Worm (Caenorhabditis elegans) whole organism, L1 larva: ENCODE results near the gene Y38F1A.4.

Experiments used
- C04F5.9 ChIP-seq: sonication (generic microtip); optimal IDR thresholded peaks from 2 replicates; lab custom pipeline; 2016; ENCODE audit warnings: missing genetic modification characterization, missing compliant biosample characterization
- alr-1 ChIP-seq: fragments of 200-800 bp; sonication (Bioruptor generic); optimal IDR thresholded peaks from 2 replicates; lab custom pipeline; 2018; ENCODE audit warnings: borderline replicate concordance, mild to moderate bottlenecking, missing genetic modification characterization, missing compliant biosample characterization
- blmp-1 ChIP-seq: fragments of 150-350 bp; optimal IDR thresholded peaks from 2 replicates; lab custom pipeline; 2014; ENCODE audit warnings: missing biosample characterization, missing genetic modification characterization
- ceh-63 ChIP-seq: fragments of 200-800 bp; sonication (Bioruptor generic); optimal IDR thresholded peaks from 2 replicates; lab custom pipeline; 2018; ENCODE audit warnings: mild to moderate bottlenecking, missing genetic modification characterization, missing compliant biosample characterization
- ceh-8 ChIP-seq: fragments of 200-800 bp; sonication (Bioruptor generic); optimal IDR thresholded peaks from 2 replicates; lab custom pipeline; 2018; ENCODE audit warnings: mild to moderate bottlenecking, missing genetic modification characterization, moderate library complexity, missing compliant biosample characterization
- ceh-82 ChIP-seq, 3 experiments: fragments of 150-350 bp in 1 of 3; sonication (generic microtip) in 2 of 3; optimal IDR thresholded peaks; 2 replicates each; lab custom pipeline; 2014 to 2017; ENCODE audit warnings: missing biosample characterization in 3 of 3, missing genetic modification characterization in 3 of 3
- ceh-88 ChIP-seq: fragments of 200-800 bp; sonication (Bioruptor generic); IDR thresholded peaks from 2 replicates; pipeline ENCODE4 v1.3.6; 2022; ENCODE audit warnings: missing genetic modification characterization, missing compliant biosample characterization
- ceh-90 ChIP-seq: sonication (generic microtip); optimal IDR thresholded peaks from 2 replicates; lab custom pipeline; 2016; ENCODE audit warnings: missing genetic modification characterization, missing compliant biosample characterization
- ces-1 ChIP-seq: fragments of 150-350 bp; optimal IDR thresholded peaks from 2 replicates; lab custom pipeline; 2014; ENCODE audit warnings: missing biosample characterization, missing genetic modification reagents, missing genetic modification characterization
- dpl-1 ChIP-seq, 3 experiments: fragments of 150-350 bp in 2 of 3; sonication (generic microtip) in 1 of 3; optimal IDR thresholded peaks; 2 replicates each; lab custom pipeline; 2014 to 2017; ENCODE audit warnings: missing biosample characterization in 3 of 3, missing genetic modification characterization in 3 of 3, missing genetic modification reagents in 3 of 3
- egl-13 ChIP-seq: sonication (generic microtip); optimal IDR thresholded peaks from 2 replicates; lab custom pipeline; 2016; ENCODE audit warnings: missing genotype, missing genetic modification reagents, missing genetic modification characterization, missing compliant biosample characterization
- elt-2 ChIP-seq: sonication (generic microtip); optimal IDR thresholded peaks from 2 replicates; lab custom pipeline; 2016; ENCODE audit warnings: missing genetic modification characterization, mild to moderate bottlenecking, inconsistent platforms, missing compliant biosample characterization, missing genetic modification reagents
- fkh-4 ChIP-seq: sonication (generic microtip); optimal IDR thresholded peaks from 2 replicates; lab custom pipeline; 2016; ENCODE audit warnings: missing compliant biosample characterization, missing genetic modification characterization, borderline replicate concordance
- fkh-8 ChIP-seq: sonication (generic microtip); optimal IDR thresholded peaks from 2 replicates; lab custom pipeline; 2016; ENCODE audit warnings: mild to moderate bottlenecking, missing genetic modification characterization, missing compliant biosample characterization
- hlh-4 ChIP-seq: sonication (generic microtip); optimal IDR thresholded peaks from 2 replicates; lab custom pipeline; 2016; ENCODE audit warnings: mild to moderate bottlenecking, missing genetic modification characterization, missing compliant biosample characterization
- isw-1 ChIP-seq: fragments of 200-800 bp; sonication (Bioruptor generic); IDR thresholded peaks from 2 replicates; pipeline ENCODE4 v1.3.6; 2022; ENCODE audit warnings: missing genetic modification characterization, missing compliant biosample characterization
- lin-14 ChIP-seq: fragments of 200-800 bp; sonication (Bioruptor generic); optimal IDR thresholded peaks from 2 replicates; lab custom pipeline; 2018; ENCODE audit warnings: mild to moderate bottlenecking, missing genetic modification characterization, moderate library complexity, missing compliant biosample characterization
- lin-15B ChIP-seq: fragments of 150-350 bp; sonication (generic microtip); optimal IDR thresholded peaks from 3 replicates; lab custom pipeline; 2014; ENCODE audit warnings: missing biosample characterization, missing genetic modification characterization
- lin-35 ChIP-seq, 2 experiments: fragments of 150-350 bp; optimal IDR thresholded peaks; 2 replicates each; lab custom pipeline; 2014; ENCODE audit warnings: missing biosample characterization in 2 of 2, missing genetic modification characterization in 2 of 2, missing genetic modification reagents in 2 of 2
- lin-39 ChIP-seq: fragments of 150-350 bp; optimal IDR thresholded peaks from 2 replicates; lab custom pipeline; 2014; ENCODE audit warnings: missing biosample characterization, missing genetic modification reagents, missing genetic modification characterization
- lsy-2 ChIP-seq, 2 experiments: fragments of 150-350 bp; optimal IDR thresholded peaks; 2 replicates each; lab custom pipeline; 2014; ENCODE audit warnings: missing biosample characterization in 2 of 2, missing genetic modification characterization in 2 of 2
- mab-9 ChIP-seq: fragments of 200-800 bp; sonication (Bioruptor generic); IDR thresholded peaks from 2 replicates; pipeline ENCODE4 v1.3.6; 2022; ENCODE audit warnings: missing genetic modification reagents, missing genetic modification characterization, missing compliant biosample characterization
- nhr-20 ChIP-seq: sonication (generic microtip); optimal IDR thresholded peaks from 2 replicates; lab custom pipeline; 2016; ENCODE audit warnings: mild to moderate bottlenecking, missing genetic modification characterization, missing compliant biosample characterization
- nhr-237 ChIP-seq: fragments of 150-350 bp; optimal IDR thresholded peaks from 2 replicates; lab custom pipeline; 2014; ENCODE audit warnings: missing biosample characterization, missing genetic modification characterization
- nhr-85 ChIP-seq: sonication (generic microtip); peaks from one replicate; lab custom pipeline; 2016; ENCODE audit warnings: missing genetic modification characterization, inconsistent platforms, missing compliant biosample characterization
- pag-3 ChIP-seq: sonication (generic microtip); optimal IDR thresholded peaks from 2 replicates; lab custom pipeline; 2017; ENCODE audit warnings: missing genetic modification characterization, mild to moderate bottlenecking, missing compliant biosample characterization, antibody characterized with exemption, borderline replicate concordance; ENCODE audit not compliant: insufficient read depth
- pax-3 ChIP-seq: fragments of 200-800 bp; sonication (Bioruptor generic); optimal IDR thresholded peaks from 2 replicates; lab custom pipeline; 2018; ENCODE audit warnings: mild to moderate bottlenecking, missing genetic modification characterization, moderate library complexity, missing compliant biosample characterization
- pqm-1 ChIP-seq: sonication (generic microtip); optimal IDR thresholded peaks from 3 replicates; lab custom pipeline; 2017; ENCODE audit warnings: missing biosample characterization, missing genetic modification characterization
- rnt-1 ChIP-seq: sonication (generic microtip); optimal IDR thresholded peaks from 2 replicates; lab custom pipeline; 2016; ENCODE audit warnings: mild to moderate bottlenecking, missing genetic modification characterization, moderate library complexity, missing compliant biosample characterization
- snu-23 ChIP-seq: sonication (generic microtip); optimal IDR thresholded peaks from 2 replicates; lab custom pipeline; 2016; ENCODE audit warnings: missing genetic modification characterization, missing compliant biosample characterization
- sptf-1 ChIP-seq: fragments of 150-350 bp; optimal IDR thresholded peaks from 2 replicates; lab custom pipeline; 2014; ENCODE audit warnings: missing biosample characterization, missing genetic modification characterization
- sup-37 ChIP-seq: fragments of 200-800 bp; sonication (Bioruptor generic); optimal IDR thresholded peaks from 2 replicates; lab custom pipeline; 2018; ENCODE audit warnings: mild to moderate bottlenecking, missing genetic modification characterization, missing compliant biosample characterization
- swsn-7 ChIP-seq: sonication (generic microtip); optimal IDR thresholded peaks from 2 replicates; lab custom pipeline; 2016; ENCODE audit warnings: missing genetic modification characterization, missing compliant biosample characterization
- unc-30 ChIP-seq: sonication (generic microtip); optimal IDR thresholded peaks from 2 replicates; lab custom pipeline; 2017; ENCODE audit warnings: missing biosample characterization, missing genetic modification characterization
- unc-62 ChIP-seq: fragments of 150-350 bp; optimal IDR thresholded peaks from 2 replicates; lab custom pipeline; 2014; ENCODE audit warnings: missing biosample characterization, missing genetic modification reagents, missing genetic modification characterization
- unc-86 ChIP-seq: sonication (generic microtip); optimal IDR thresholded peaks from 2 replicates; lab custom pipeline; 2016; ENCODE audit warnings: missing genetic modification characterization, missing compliant biosample characterization
- vab-15 ChIP-seq: sonication (generic microtip); optimal IDR thresholded peaks from 2 replicates; lab custom pipeline; 2017; ENCODE audit warnings: missing genotype, mild to moderate bottlenecking, missing genetic modification characterization, missing compliant biosample characterization
- ztf-11 ChIP-seq, 2 experiments: sonication (generic microtip); optimal IDR thresholded peaks; 2 replicates each; lab custom pipeline; 2016 to 2017; ENCODE audit warnings: missing genetic modification characterization in 2 of 2, missing biosample characterization in 1 of 2, missing compliant biosample characterization in 1 of 2
- ztf-4 ChIP-seq: fragments of 150-350 bp; optimal IDR thresholded peaks from 2 replicates; lab custom pipeline; 2014; ENCODE audit warnings: missing biosample characterization, missing genetic modification characterization

The Y38F1A.4 gene

ce11 chrII:12990191-12990590 is 20.7 kb upstream of the Y38F1A.4 start:
- TF ChIP-seq ceh-8 (GFP tag; lab: Kevin White, UChicago) = no peak
- peak in 1 of 2 experiments; percentile 25 for TF ChIP-seq ztf-11 (tag; optimal IDR thresholded peaks at IDR 0.05; lab: Kevin White, UChicago)
- TF ChIP-seq fkh-8 (tag; lab: Kevin White, UChicago) = no peak
- TF ChIP-seq ceh-90 (tag; lab: Kevin White, UChicago) = no peak
- TF ChIP-seq lin-15B (tag; lab: Kevin White, UChicago) = no peak
- no peak for TF ChIP-seq unc-86 (tag; lab: Kevin White, UChicago)

- no peak for TF ChIP-seq pag-3 (tag; lab: Kevin White, UChicago)
- no peak for TF ChIP-seq fkh-4 (tag; lab: Kevin White, UChicago)
- no peak for TF ChIP-seq pax-3 (tag; lab: Kevin White, UChicago)
- no peak for TF ChIP-seq ceh-82 (tag; optimal IDR thresholded peaks at IDR 0.05; lab: Kevin White, UChicago)
- no peak for TF ChIP-seq rnt-1 (tag; lab: Kevin White, UChicago)
- no peak for TF ChIP-seq nhr-20 (tag; lab: Kevin White, UChicago)
- TF ChIP-seq sup-37 (GFP tag; lab: Kevin White, UChicago) = no peak
- no peak for TF ChIP-seq ces-1
- TF ChIP-seq blmp-1 (tag; lab: Kevin White, UChicago) = no peak
- TF ChIP-seq egl-13 (tag; lab: Kevin White, UChicago) = no peak
- TF ChIP-seq dpl-1 (GFP tag; optimal IDR thresholded peaks at IDR 0.05; lab: Kevin White, UChicago) = no peak
- TF ChIP-seq ceh-88 (GFP tag; lab: Robert Waterston, UW) = no peak
- no peak for TF ChIP-seq alr-1 (tag; lab: Kevin White, UChicago)
- TF ChIP-seq, all 84 proteins: peak for 0
Measured at ce11 chrII:12987799-12988198, 18.3 kb upstream of the Y38F1A.4 start.

- TF ChIP-seq swsn-7 (tag; lab: Kevin White, UChicago) = no peak
- TF ChIP-seq C04F5.9 (tag; lab: Kevin White, UChicago) = no peak
- no peak for TF ChIP-seq lin-35 (GFP tag; optimal IDR thresholded peaks at IDR 0.05; lab: Kevin White, UChicago)
- TF ChIP-seq nhr-85 (tag; lab: Kevin White, UChicago) = peak; percentile 69
- TF ChIP-seq unc-30 = no peak
Measured at ce11 chrII:12985813-12986212, 16.3 kb upstream of the Y38F1A.4 start.

ce11 chrII:12984709-12985108 is 15.2 kb upstream of the Y38F1A.4 start:
- TF ChIP-seq ztf-11 (tag; optimal IDR thresholded peaks at IDR 0.05; lab: Kevin White, UChicago) (peak in 1 of 2 experiments; percentile 43), unc-62 (GFP tag; lab: Kevin White, UChicago) (no peak), lin-39 (tag; lab: Kevin White, UChicago) (no peak)

- TF ChIP-seq lsy-2 (tag; optimal IDR thresholded peaks at IDR 0.05; lab: Kevin White, UChicago) (no peak), ceh-63 (GFP tag; lab: Kevin White, UChicago) (no peak), lin-35 (GFP tag; optimal IDR thresholded peaks at IDR 0.05; lab: Kevin White, UChicago) (no peak), pqm-1 (tag; lab: Kevin White, UChicago) (no peak), elt-2 (tag; lab: Kevin White, UChicago) (peak; percentile 65), isw-1 (no peak)
Measured at ce11 chrII:12982830-12983229, 13.3 kb upstream of the Y38F1A.4 start.

ce11 chrII:12981980-12982575 is 12.6 kb upstream of the Y38F1A.4 start:
- TF ChIP-seq hlh-4 (tag; lab: Kevin White, UChicago) (no peak), sptf-1 (tag; lab: Kevin White, UChicago) (no peak), nhr-237 (tag; lab: Kevin White, UChicago) (no peak), blmp-1 (tag; lab: Kevin White, UChicago) (peak; percentile 25), mab-9 (no peak), lin-14 (GFP tag; lab: Kevin White, UChicago) (peak; percentile 54), nhr-20 (tag; lab: Kevin White, UChicago) (peak; percentile 30), snu-23 (GFP tag; lab: Kevin White, UChicago) (peak; percentile 12), vab-15 (tag; lab: Kevin White, UChicago) (no peak), rnt-1 (tag; lab: Kevin White, UChicago) (peak; percentile 20), elt-2 (tag; lab: Kevin White, UChicago) (peak; percentile 71), lin-15B (tag; lab: Kevin White, UChicago) (no peak), ztf-11 (tag; optimal IDR thresholded peaks at IDR 0.05; lab: Kevin White, UChicago) (no peak), pax-3 (tag; lab: Kevin White, UChicago) (no peak), ztf-4 (no peak), nhr-85 (tag; lab: Kevin White, UChicago) (peak; percentile 93)
